Fruit fly (Drosophila melanogaster) whole organism, embryonic: Measurements from ENCODE around the gene Adsl.

Source experiments
- CG14860 ChIP-seq: fragments of 200-800 bp; sonication (Bioruptor generic); IDR thresholded peaks from 3 replicates; pipeline ENCODE4 v1.3.6; 2022; ENCODE audit warnings: missing biosample characterization, missing genetic modification characterization; ENCODE audit not compliant: partially characterized antibody
- CG15479 ChIP-seq: fragments of 200-800 bp; sonication (Bioruptor generic); optimal IDR thresholded peaks from 3 replicates; lab custom pipeline; 2019; ENCODE audit warnings: missing biosample characterization, mild to moderate bottlenecking, missing genetic modification characterization, moderate library complexity
- CG18011 ChIP-seq: fragments of 200-800 bp; sonication (Bioruptor generic); optimal IDR thresholded peaks from 2 replicates; lab custom pipeline; 2017; ENCODE audit warnings: missing biosample characterization, missing genetic modification characterization, mild to moderate bottlenecking, moderate library complexity, missing genotype
- CG4282 ChIP-seq: fragments of 200-800 bp; sonication (Bioruptor generic); optimal IDR thresholded peaks from 2 replicates; lab custom pipeline; 2016; ENCODE audit warnings: missing biosample characterization, missing genetic modification characterization
- Dip3 ChIP-seq: fragments of 200-800 bp; sonication (Bioruptor generic); optimal IDR thresholded peaks from 3 replicates; lab custom pipeline; 2016; ENCODE audit warnings: missing biosample characterization, missing genetic modification characterization
- Hr3 ChIP-seq: fragments of 200-800 bp; sonication (Bioruptor generic); optimal IDR thresholded peaks from 3 replicates; lab custom pipeline; 2016; ENCODE audit warnings: missing biosample characterization, missing genetic modification characterization
- Neu2 ChIP-seq: fragments of 200-800 bp; sonication (Bioruptor generic); optimal IDR thresholded peaks from 3 replicates; lab custom pipeline; 2016; ENCODE audit warnings: missing biosample characterization, missing genetic modification characterization, borderline replicate concordance
- Ssrp ChIP-seq: fragments of 200-800 bp; sonication (Bioruptor generic); optimal IDR thresholded peaks from 2 replicates; lab custom pipeline; 2018; ENCODE audit warnings: missing biosample characterization, mild to moderate bottlenecking, missing genetic modification characterization, moderate library complexity
- bigmax ChIP-seq: fragments of 200-800 bp; sonication (Bioruptor generic); optimal IDR thresholded peaks from 2 replicates; lab custom pipeline; 2018; ENCODE audit warnings: missing biosample characterization, mild to moderate bottlenecking, missing genetic modification characterization
- cad ChIP-seq: fragments of >200 bp; optimal IDR thresholded peaks from 2 replicates; lab custom pipeline; 2017; ENCODE audit warnings: missing biosample characterization, missing genetic modification characterization
- dmrt11E ChIP-seq: fragments of 200-800 bp; sonication (Bioruptor generic); optimal IDR thresholded peaks from 3 replicates; lab custom pipeline; 2018; ENCODE audit warnings: missing biosample characterization, mild to moderate bottlenecking, missing genetic modification characterization, moderate library complexity
- fu2 ChIP-seq: fragments of 200-800 bp; sonication (Bioruptor generic); optimal IDR thresholded peaks from 2 replicates; lab custom pipeline; 2016; ENCODE audit warnings: missing biosample characterization, missing genetic modification characterization
- kni ChIP-seq: fragments of 200-800 bp; sonication (Bioruptor generic); optimal IDR thresholded peaks from 3 replicates; lab custom pipeline; 2017; ENCODE audit warnings: mild to moderate bottlenecking, missing biosample characterization, missing genetic modification reagents, missing genetic modification characterization
- org-1 ChIP-seq: fragments of 200-800 bp; sonication (Bioruptor generic); optimal IDR thresholded peaks from 2 replicates; lab custom pipeline; 2017; ENCODE audit warnings: missing biosample characterization, missing genetic modification characterization

DNA sequence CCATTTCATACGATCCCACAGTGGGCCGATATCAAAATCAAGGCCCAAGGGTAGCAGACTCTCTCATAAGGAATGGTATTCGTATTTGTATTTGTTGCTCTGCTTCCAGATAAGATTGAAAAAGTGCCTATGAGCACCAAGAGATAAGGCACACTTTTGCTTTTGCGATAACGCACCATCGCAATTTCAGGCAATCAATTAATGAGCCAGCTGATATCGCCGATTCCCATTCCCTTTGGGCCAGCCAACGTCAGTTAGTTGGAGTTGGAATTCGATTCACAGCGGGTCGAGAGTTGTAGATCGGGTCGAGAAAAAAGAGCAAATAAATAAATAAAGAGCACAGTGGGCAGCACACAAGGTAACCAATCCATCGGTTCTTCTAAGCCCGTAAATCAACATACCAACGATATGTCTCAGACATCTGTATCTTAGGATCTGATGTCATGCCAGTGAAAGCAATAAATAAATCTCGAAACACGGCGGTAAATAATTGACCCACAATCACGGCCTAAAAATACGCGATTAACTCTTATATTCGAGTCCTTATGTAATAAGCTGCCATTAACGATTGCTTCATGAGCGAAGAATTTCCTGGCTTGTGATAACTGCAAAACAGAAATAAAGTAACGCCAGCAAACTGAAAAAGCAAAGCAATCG, 12.8 kb downstream of the Adsl start, which contains the start of gene CG8907:
- no peak for TF ChIP-seq dmrt11E (tag; lab: Kevin White, UChicago)
- TF ChIP-seq Hr3 (GFP tag; lab: Kevin White, UChicago), result no peak
- no peak for TF ChIP-seq Dip3 (GFP tag; lab: Kevin White, UChicago)
- TF ChIP-seq CG15479 (GFP tag; lab: Kevin White, UChicago), result peak; percentile 92
- TF ChIP-seq Neu2 (GFP tag; lab: Kevin White, UChicago), result no peak
- TF ChIP-seq CG18011 (GFP tag; lab: Kevin White, UChicago), result no peak
- no peak for TF ChIP-seq CG4282 (GFP tag; lab: Kevin White, UChicago)
- no peak for TF ChIP-seq org-1 (GFP tag; lab: Kevin White, UChicago)
- no peak for TF ChIP-seq fu2
- no peak for TF ChIP-seq kni
- no peak for TF ChIP-seq bigmax (GFP tag; lab: Kevin White, UChicago)
- no peak for TF ChIP-seq CG14860
- no peak for TF ChIP-seq cad (GFP tag; lab: Kevin White, UChicago)
- no peak for TF ChIP-seq Ssrp (tag; lab: Kevin White, UChicago)
